Worm (Caenorhabditis elegans) whole organism, L3 larva: ENCODE results near the gene C52G5.3.

Experiments used
- ama-1 ChIP-seq: fragments of 150-350 bp; optimal IDR thresholded peaks from 2 replicates; lab custom pipeline; 2018
- ceh-82 ChIP-seq: fragments of 150-350 bp; optimal IDR thresholded peaks from 2 replicates; lab custom pipeline; 2014; ENCODE audit warnings: missing biosample characterization, missing genetic modification characterization
- daf-12 ChIP-seq: fragments of 150-350 bp; optimal IDR thresholded peaks from 2 replicates; lab custom pipeline; 2014; ENCODE audit warnings: missing biosample characterization, missing genetic modification reagents, missing genetic modification characterization
- elt-1 ChIP-seq: fragments of 150-350 bp; optimal IDR thresholded peaks from 2 replicates; lab custom pipeline; 2014; ENCODE audit warnings: missing biosample characterization, missing genetic modification characterization
- elt-2 ChIP-seq: sonication (generic microtip); optimal IDR thresholded peaks from 2 replicates; lab custom pipeline; 2016; ENCODE audit warnings: missing genetic modification reagents, mild to moderate bottlenecking, missing genetic modification characterization, missing compliant biosample characterization
- fkh-10 ChIP-seq: sonication (generic microtip); optimal IDR thresholded peaks from 2 replicates; lab custom pipeline; 2017; ENCODE audit warnings: missing biosample characterization, missing genetic modification reagents, missing genetic modification characterization
- nhr-12 ChIP-seq: fragments of 150-350 bp; optimal IDR thresholded peaks from 2 replicates; lab custom pipeline; 2014; ENCODE audit warnings: missing biosample characterization, missing genetic modification characterization
- nhr-237 ChIP-seq: fragments of 150-350 bp; optimal IDR thresholded peaks from 2 replicates; lab custom pipeline; 2014; ENCODE audit warnings: missing biosample characterization, missing genetic modification characterization
- nhr-25 ChIP-seq: sonication (generic microtip); optimal IDR thresholded peaks from 2 replicates; lab custom pipeline; 2017; ENCODE audit warnings: missing biosample characterization, missing genetic modification characterization
- pqm-1 ChIP-seq: fragments of 150-350 bp; optimal IDR thresholded peaks from 2 replicates; lab custom pipeline; 2017; ENCODE audit warnings: missing biosample characterization, missing genetic modification characterization, inconsistent platforms
- snpc-4 ChIP-seq: fragments of 150-350 bp; optimal IDR thresholded peaks from 2 replicates; lab custom pipeline; 2014; ENCODE audit warnings: missing biosample characterization, missing genetic modification characterization
- unc-39 ChIP-seq: sonication (generic microtip); optimal IDR thresholded peaks from 4 replicates; lab custom pipeline; 2017; ENCODE audit warnings: missing biosample characterization, missing genetic modification characterization
- ztf-11 ChIP-seq: fragments of 150-350 bp; optimal IDR thresholded peaks from 2 replicates; lab custom pipeline; 2014; ENCODE audit warnings: missing biosample characterization, missing genetic modification characterization

ce11 chrX:12862509-12862908, 16.6 kb upstream of the C52G5.3 start, which contains the start of gene T14G8.6:
- TF ChIP-seq unc-39 (tag; lab: Kevin White, UChicago) = no peak
- no peak for TF ChIP-seq elt-2 (tag; lab: Kevin White, UChicago)
- TF ChIP-seq snpc-4 (tag; lab: Kevin White, UChicago) = no peak
- no peak for TF ChIP-seq nhr-12
- TF ChIP-seq daf-12 (tag; lab: Kevin White, UChicago) = no peak
- no peak for TF ChIP-seq ztf-11 (tag; lab: Kevin White, UChicago)
- TF ChIP-seq ama-1 (lab: Kevin White, UChicago) = no peak
- no peak for TF ChIP-seq nhr-25 (tag; lab: Kevin White, UChicago)
- TF ChIP-seq nhr-237 (tag; lab: Kevin White, UChicago) = no peak
- TF ChIP-seq pqm-1 = no peak
- TF ChIP-seq ceh-82 (tag; lab: Kevin White, UChicago) = no peak
- no peak for TF ChIP-seq elt-1
- TF ChIP-seq fkh-10 (GFP tag; lab: Kevin White, UChicago) = no peak
